Fruit fly (Drosophila melanogaster) whole organism, embryonic: ENCODE results near the gene CG10700.
A peak's percentile ranks its signal among the peaks of the same experiment; 100 is the strongest.

Experiments used
- Bgb ChIP-seq: fragments of 200-800 bp; sonication (Bioruptor generic); IDR thresholded peaks from 2 replicates; pipeline ENCODE4 v1.3.6; 2022; ENCODE audit warnings: missing biosample characterization, missing genetic modification characterization; ENCODE audit not compliant: partially characterized antibody
- CG13287 ChIP-seq: fragments of 200-800 bp; sonication (Bioruptor generic); IDR thresholded peaks from 2 replicates; pipeline ENCODE4 v1.3.6; 2022; ENCODE audit warnings: missing biosample characterization, missing genetic modification characterization; ENCODE audit not compliant: partially characterized antibody
- CG14710 ChIP-seq: fragments of 200-800 bp; sonication (Bioruptor generic); optimal IDR thresholded peaks from 3 replicates; lab custom pipeline; 2019; ENCODE audit warnings: missing biosample characterization, mild to moderate bottlenecking, missing genetic modification characterization, moderate library complexity
- CG17385 ChIP-seq: fragments of 200-800 bp; sonication (Bioruptor generic); optimal IDR thresholded peaks from 3 replicates; lab custom pipeline; 2018; ENCODE audit warnings: missing biosample characterization, mild to moderate bottlenecking, missing genetic modification characterization
- CG18599 ChIP-seq: fragments of 200-800 bp; sonication (Bioruptor generic); optimal IDR thresholded peaks from 3 replicates; lab custom pipeline; 2017; ENCODE audit warnings: missing biosample characterization, missing genetic modification characterization, mild to moderate bottlenecking, moderate library complexity, missing genetic modification reagents
- CG2116 ChIP-seq: fragments of 200-800 bp; sonication (Bioruptor generic); optimal IDR thresholded peaks from 3 replicates; lab custom pipeline; 2018; ENCODE audit warnings: missing biosample characterization, mild to moderate bottlenecking, missing genetic modification characterization
- CG2120 ChIP-seq: fragments of 200-800 bp; sonication (Bioruptor generic); optimal IDR thresholded peaks from 3 replicates; lab custom pipeline; 2016; ENCODE audit warnings: missing biosample characterization, missing genetic modification characterization
- CG2129 ChIP-seq: fragments of 200-800 bp; sonication (Bioruptor generic); IDR thresholded peaks from 2 replicates; pipeline ENCODE4 v1.3.6; 2022; ENCODE audit warnings: missing biosample characterization, missing genetic modification characterization; ENCODE audit not compliant: partially characterized antibody
- CG31388 ChIP-seq: fragments of 200-800 bp; sonication (Bioruptor generic); optimal IDR thresholded peaks from 2 replicates; lab custom pipeline; 2016; ENCODE audit warnings: missing biosample characterization, missing genetic modification characterization
- CG34224 ChIP-seq: fragments of 200-800 bp; sonication (Bioruptor generic); IDR thresholded peaks from 3 replicates; pipeline ENCODE4 v1.3.6; 2022; ENCODE audit warnings: missing biosample characterization, missing genetic modification characterization; ENCODE audit not compliant: partially characterized antibody
- CG3995 ChIP-seq: fragments of 200-800 bp; sonication (Bioruptor generic); optimal IDR thresholded peaks from 3 replicates; lab custom pipeline; 2016; ENCODE audit warnings: missing biosample characterization, missing genetic modification characterization
- CG42726 ChIP-seq: fragments of 200-800 bp; sonication (Bioruptor generic); IDR thresholded peaks from 2 replicates; pipeline ENCODE4 v1.3.6; 2022; ENCODE audit warnings: missing biosample characterization, missing genetic modification characterization; ENCODE audit not compliant: partially characterized antibody
- CG4617 ChIP-seq: fragments of 200-800 bp; sonication (Bioruptor generic); optimal IDR thresholded peaks from 3 replicates; lab custom pipeline; 2016; ENCODE audit warnings: missing biosample characterization, missing genetic modification characterization, borderline replicate concordance
- CG4820 ChIP-seq: fragments of 200-800 bp; sonication (Bioruptor generic); optimal IDR thresholded peaks from 3 replicates; lab custom pipeline; 2016; ENCODE audit warnings: missing biosample characterization, missing genetic modification characterization
- CG7963 ChIP-seq: fragments of 200-800 bp; sonication (Bioruptor generic); IDR thresholded peaks from 3 replicates; pipeline ENCODE4 v1.3.6; 2022; ENCODE audit warnings: missing biosample characterization, missing genetic modification characterization; ENCODE audit not compliant: partially characterized antibody
- CG7987 ChIP-seq: fragments of 200-800 bp; sonication (Bioruptor generic); optimal IDR thresholded peaks from 2 replicates; lab custom pipeline; 2018; ENCODE audit warnings: missing biosample characterization, mild to moderate bottlenecking, missing genetic modification characterization, moderate library complexity
- CG9932 ChIP-seq: fragments of 200-800 bp; sonication (Bioruptor generic); IDR thresholded peaks from 2 replicates; pipeline ENCODE4 v1.3.6; 2022; ENCODE audit warnings: missing biosample characterization, missing genetic modification characterization
- Dll ChIP-seq: fragments of 200-800 bp; sonication (Bioruptor generic); IDR thresholded peaks from 4 replicates; pipeline ENCODE4 v1.3.6; 2022; ENCODE audit warnings: missing biosample characterization, missing genetic modification characterization; ENCODE audit not compliant: partially characterized antibody
- Eip74EF ChIP-seq, 2 experiments: fragments of 200-800 bp in 1 of 2; fragments of >200 bp in 1 of 2; sonication (Bioruptor generic) in 1 of 2; optimal IDR thresholded peaks; 2 replicates each; lab custom pipeline; 2017 to 2019; ENCODE audit warnings: missing biosample characterization in 2 of 2, missing genetic modification characterization in 2 of 2, mild to moderate bottlenecking in 1 of 2, moderate library complexity in 1 of 2
- H15 ChIP-seq: fragments of 200-800 bp; sonication (Bioruptor generic); IDR thresholded peaks from 3 replicates; pipeline ENCODE4 v1.3.6; 2022; ENCODE audit warnings: missing biosample characterization, missing genetic modification characterization
- HLH4C ChIP-seq: fragments of 200-800 bp; sonication (Bioruptor generic); IDR thresholded peaks from 3 replicates; pipeline ENCODE4 v1.3.6; 2022; ENCODE audit warnings: missing biosample characterization, missing genetic modification characterization; ENCODE audit not compliant: partially characterized antibody
- MESR4 ChIP-seq: fragments of 200-800 bp; sonication (Bioruptor generic); optimal IDR thresholded peaks from 2 replicates; lab custom pipeline; 2018; ENCODE audit warnings: missing biosample characterization, mild to moderate bottlenecking, missing genetic modification characterization, moderate library complexity
- Max ChIP-seq: fragments of 200-800 bp; sonication (Bioruptor generic); optimal IDR thresholded peaks from 2 replicates; lab custom pipeline; 2016; ENCODE audit warnings: missing biosample characterization, mild to moderate bottlenecking, missing genetic modification characterization
- abd-A ChIP-seq: fragments of 200-800 bp; sonication (Bioruptor generic); optimal IDR thresholded peaks from 3 replicates; lab custom pipeline; 2019; ENCODE audit warnings: missing biosample characterization, mild to moderate bottlenecking, missing genetic modification characterization, moderate library complexity
- bbx ChIP-seq: fragments of 200-800 bp; sonication (Bioruptor generic); IDR thresholded peaks from 2 replicates; pipeline ENCODE4 v1.3.6; 2022; ENCODE audit warnings: missing biosample characterization, missing genetic modification characterization; ENCODE audit not compliant: partially characterized antibody
- bcd ChIP-seq: fragments of 200-800 bp; sonication (Bioruptor generic); optimal IDR thresholded peaks from 2 replicates; lab custom pipeline; 2017; ENCODE audit warnings: missing biosample characterization, mild to moderate bottlenecking, missing genetic modification characterization
- crp ChIP-seq, 2 experiments: fragments of 200-800 bp; sonication (Bioruptor generic); optimal IDR thresholded peaks; 2 replicates in 1 of 2; 3 replicates in 1 of 2; lab custom pipeline; 2017; ENCODE audit warnings: missing biosample characterization in 2 of 2, missing genetic modification characterization in 2 of 2, mild to moderate bottlenecking in 1 of 2, moderate library complexity in 1 of 2
- dm ChIP-seq: fragments of 200-800 bp; sonication (Bioruptor generic); optimal IDR thresholded peaks from 3 replicates; lab custom pipeline; 2016; ENCODE audit warnings: missing biosample characterization, missing genetic modification characterization
- gce ChIP-seq: fragments of 200-800 bp; sonication (Bioruptor generic); IDR thresholded peaks from 3 replicates; pipeline ENCODE4 v1.3.6; 2022; ENCODE audit warnings: missing biosample characterization, missing genetic modification characterization
- h ChIP-seq: fragments of >200 bp; optimal IDR thresholded peaks from 2 replicates; lab custom pipeline; 2017
- hb ChIP-seq: fragments of 200-800 bp; sonication (Bioruptor generic); IDR thresholded peaks from 3 replicates; pipeline ENCODE4 v1.3.6; 2022; ENCODE audit warnings: missing biosample characterization, missing genetic modification characterization; ENCODE audit not compliant: partially characterized antibody
- hbn ChIP-seq: fragments of 200-800 bp; sonication (Bioruptor generic); IDR thresholded peaks from 2 replicates; pipeline ENCODE4 v1.3.6; 2022; ENCODE audit warnings: missing biosample characterization, missing genetic modification characterization; ENCODE audit not compliant: partially characterized antibody
- her ChIP-seq: fragments of 200-800 bp; sonication (Bioruptor generic); optimal IDR thresholded peaks from 2 replicates; lab custom pipeline; 2016; ENCODE audit warnings: missing biosample characterization, missing genetic modification characterization
- knrl ChIP-seq: fragments of 200-800 bp; sonication (Bioruptor generic); IDR thresholded peaks from 3 replicates; pipeline ENCODE4 v1.3.6; 2022; ENCODE audit warnings: missing biosample characterization, missing genetic modification characterization; ENCODE audit not compliant: partially characterized antibody
- pzg ChIP-seq: fragments of 200-800 bp; sonication (Bioruptor generic); optimal IDR thresholded peaks from 3 replicates; lab custom pipeline; 2018; ENCODE audit warnings: missing biosample characterization, mild to moderate bottlenecking, missing genetic modification characterization, moderate library complexity
- ranshi ChIP-seq: fragments of 200-800 bp; sonication (Bioruptor generic); IDR thresholded peaks from 2 replicates; pipeline ENCODE4 v1.3.6; 2022; ENCODE audit warnings: missing biosample characterization, missing genetic modification characterization
- row ChIP-seq: fragments of 200-800 bp; sonication (Bioruptor generic); IDR thresholded peaks from 3 replicates; pipeline ENCODE4 v1.3.6; 2022; ENCODE audit warnings: missing biosample characterization, missing genetic modification characterization
- sens ChIP-seq: fragments of 200-800 bp; sonication (Bioruptor generic); peaks from one replicate; lab custom pipeline; 2016; ENCODE audit warnings: missing biosample characterization, missing genetic modification characterization
- seq ChIP-seq: fragments of 200-800 bp; sonication (Bioruptor generic); IDR thresholded peaks from 2 replicates; pipeline ENCODE4 v1.3.6; 2022; ENCODE audit warnings: missing biosample characterization, missing genetic modification characterization
- slbo ChIP-seq: fragments of 200-800 bp; sonication (Bioruptor generic); IDR thresholded peaks from 2 replicates; pipeline ENCODE4 v1.3.6; 2022; ENCODE audit warnings: missing biosample characterization, missing genetic modification characterization
- sna ChIP-seq: fragments of 200-800 bp; sonication (Bioruptor generic); IDR thresholded peaks from 2 replicates; pipeline ENCODE4 v1.3.6; 2022; ENCODE audit warnings: missing biosample characterization, missing genetic modification characterization; ENCODE audit not compliant: partially characterized antibody
- sob ChIP-seq: fragments of 200-800 bp; sonication (Bioruptor generic); IDR thresholded peaks from 2 replicates; pipeline ENCODE4 v1.3.6; 2022; ENCODE audit warnings: missing biosample characterization, missing genetic modification characterization
- sug ChIP-seq: fragments of 200-800 bp; optimal IDR thresholded peaks from 2 replicates; lab custom pipeline; 2019; ENCODE audit warnings: missing biosample characterization, mild to moderate bottlenecking, missing genetic modification characterization, moderate library complexity
- trem ChIP-seq: fragments of 200-800 bp; optimal IDR thresholded peaks from 3 replicates; lab custom pipeline; 2019; ENCODE audit warnings: missing biosample characterization, mild to moderate bottlenecking, missing genetic modification characterization, moderate library complexity
- twi ChIP-seq: fragments of 200-800 bp; optimal IDR thresholded peaks from 2 replicates; lab custom pipeline; 2019; ENCODE audit warnings: missing biosample characterization, mild to moderate bottlenecking, missing genetic modification characterization, moderate library complexity
- vvl ChIP-seq: fragments of 200-800 bp; sonication (Bioruptor generic); IDR thresholded peaks from 2 replicates; pipeline ENCODE4 v1.3.6; 2022; ENCODE audit warnings: missing biosample characterization, missing genetic modification characterization

Gene CG10700

dm6 chr2L:19034213-19034929 is 44.5 kb downstream of the CG10700 start, which contains the start of the genes mib2 and CG31800 (continued):
- TF ChIP-seq CG42726 (GFP tag; lab: Robert Waterston, UW) (peak; percentile 80), hbn (GFP tag; lab: Robert Waterston, UW) (peak; percentile 55), twi (tag; lab: Kevin White, UChicago) (peak; percentile 77), CG7987 (peak; percentile 15), row (GFP tag; lab: Robert Waterston, UW) (peak; percentile 44; the same call in 1 of the 3 replicates), CG2120 (GFP tag; lab: Kevin White, UChicago) (peak; percentile 42), sens (peak; percentile 55), CG2129 (GFP tag; lab: Robert Waterston, UW) (peak; percentile 74), CG3995 (GFP tag; lab: Kevin White, UChicago) (peak; percentile 48), HLH4C (GFP tag; lab: Robert Waterston, UW) (peak; percentile 89), H15 (GFP tag; lab: Robert Waterston, UW) (no peak), abd-A (tag; lab: Kevin White, UChicago) (peak; percentile 74), dm (peak; percentile 57), CG9932 (GFP tag; lab: Robert Waterston, UW) (peak; percentile 47; the same call in 1 of the 2 replicates), h (lab: Kevin White, UChicago) (no peak), CG13287 (peak; percentile 78), pzg (peak; percentile 63), Dll (GFP tag; lab: Robert Waterston, UW) (peak; percentile 83), CG18599 (no peak), slbo (GFP tag; lab: Robert Waterston, UW) (peak; percentile 20; the same call in 1 of the 2 replicates), sug (peak; percentile 38), sob (GFP tag; lab: Robert Waterston, UW) (peak; percentile 35; the same call in 1 of the 2 replicates), vvl (GFP tag; lab: Robert Waterston, UW) (peak; percentile 8; the same call in 1 of the 2 replicates), CG4617 (GFP tag; lab: Kevin White, UChicago) (peak; percentile 90), gce (GFP tag; lab: Robert Waterston, UW) (no peak), crp (GFP tag; optimal IDR thresholded peaks at IDR 0.05; lab: Kevin White, UChicago) (peak in 1 of 2 experiments; percentile 74)
- TF ChIP-seq, all 482 proteins: peak for 88

- no peak for TF ChIP-seq her (GFP tag; lab: Kevin White, UChicago)
- peak; percentile 70 for TF ChIP-seq CG34224 (GFP tag; lab: Robert Waterston, UW)
- TF ChIP-seq Dll (GFP tag; lab: Robert Waterston, UW): peak; percentile 85
- TF ChIP-seq bcd: no peak
- peak; percentile 60 for TF ChIP-seq CG2116 (GFP tag; lab: Kevin White, UChicago)
- TF ChIP-seq twi (tag; lab: Kevin White, UChicago): no peak
- TF ChIP-seq bbx (GFP tag; lab: Robert Waterston, UW): peak; percentile 85
- TF ChIP-seq Bgb (GFP tag; lab: Robert Waterston, UW): peak; percentile 76
- no peak for TF ChIP-seq Max
- peak; percentile 45 for TF ChIP-seq MESR4 (GFP tag; lab: Kevin White, UChicago)
- peak; percentile 45; the same call in 1 of the 3 replicates for TF ChIP-seq CG7963 (GFP tag; lab: Robert Waterston, UW)
- peak; percentile 49; the same call in 2 of the 3 replicates for TF ChIP-seq row (GFP tag; lab: Robert Waterston, UW)
- peak; percentile 67; the same call in 2 of the 3 replicates for TF ChIP-seq hb (GFP tag; lab: Robert Waterston, UW)
- peak; percentile 71 for TF ChIP-seq HLH4C (GFP tag; lab: Robert Waterston, UW)
- peak; percentile 52 for TF ChIP-seq trem
- TF ChIP-seq CG4820 (GFP tag; lab: Kevin White, UChicago): no peak
- peak; percentile 82 for TF ChIP-seq sna
- TF ChIP-seq ranshi: no peak
- TF ChIP-seq knrl (GFP tag; lab: Robert Waterston, UW): peak; percentile 84
- peak; percentile 6 for TF ChIP-seq CG17385
- TF ChIP-seq CG14710: peak; percentile 15
- no peak for TF ChIP-seq Eip74EF (GFP tag; optimal IDR thresholded peaks at IDR 0.05; lab: Kevin White, UChicago)
- TF ChIP-seq CG31388: no peak
- no peak for TF ChIP-seq seq (GFP tag; lab: Robert Waterston, UW)
- TF ChIP-seq crp (GFP tag; optimal IDR thresholded peaks at IDR 0.05; lab: Kevin White, UChicago): peak in 1 of 2 experiments; percentile 76
These were observed 45.5 kb downstream of the CG10700 start, which contains the start of gene hook for dm6 chr2L:19033288-19033687. Gene hook (minus strand): TSS chr2L:19033498.
